Fruit fly (Drosophila melanogaster): ENCODE measurements around the gene CG7290.

Gene CG7290

dm6 chr3L:20221412-20221864, 15.6 kb upstream of the CG7290 start, which contains the start of gene CG17145 (continued):
- TF ChIP-seq chif (GFP tag; optimal IDR thresholded peaks at IDR 0.05), result no peak
- no peak for TF ChIP-seq CG2875 (GFP tag; optimal IDR thresholded peaks at IDR 0.05)
- TF ChIP-seq CG4617 (GFP tag; optimal IDR thresholded peaks at IDR 0.05; ENCODE audit: borderline replicate concordance), result no peak
- peak; percentile 39 for TF ChIP-seq CG17385 (GFP tag; optimal IDR thresholded peaks at IDR 0.05)
- no peak for TF ChIP-seq da (GFP tag; optimal IDR thresholded peaks at IDR 0.05)
- TF ChIP-seq CoRest (tag; optimal IDR thresholded peaks at IDR 0.05), result peak; percentile 52
- TF ChIP-seq CG42726 (GFP tag; IDR thresholded peaks at IDR 0.05; ENCODE audit: partially characterized antibody), result no peak
- no peak for TF ChIP-seq lola (GFP tag; optimal IDR thresholded peaks at IDR 0.05)
- TF ChIP-seq Sox100B (GFP tag; optimal IDR thresholded peaks at IDR 0.05), result no peak
- TF ChIP-seq shn (GFP tag; optimal IDR thresholded peaks at IDR 0.05), result no peak
- no peak for TF ChIP-seq z (GFP tag; IDR thresholded peaks at IDR 0.05)
- TF ChIP-seq stwl (tag; optimal IDR thresholded peaks at IDR 0.05), result no peak
- no peak for TF ChIP-seq CG13123 (GFP tag; optimal IDR thresholded peaks at IDR 0.05)
- no peak for TF ChIP-seq CG2199 (GFP tag; IDR thresholded peaks at IDR 0.05)
- no peak for TF ChIP-seq odd (GFP tag; optimal IDR thresholded peaks at IDR 0.05)
- TF ChIP-seq CG15269 (tag; optimal IDR thresholded peaks at IDR 0.05), result peak; percentile 55
- TF ChIP-seq Xrp1 (GFP tag; IDR thresholded peaks at IDR 0.05), result no peak
- TF ChIP-seq CG3407 (GFP tag; optimal IDR thresholded peaks at IDR 0.05), result no peak
- TF ChIP-seq CG5953 (GFP tag; IDR thresholded peaks at IDR 0.05), result no peak
- TF ChIP-seq CG10959 (GFP tag; IDR thresholded peaks at IDR 0.05), result no peak
- no peak for TF ChIP-seq CG17328 (GFP tag; IDR thresholded peaks at IDR 0.05)
- no peak for TF ChIP-seq lbe (GFP tag; optimal IDR thresholded peaks at IDR 0.05)
- TF ChIP-seq CG9727 (GFP tag; optimal IDR thresholded peaks at IDR 0.05), result peak; percentile 7
- no peak for TF ChIP-seq CG31365 (tag; optimal IDR thresholded peaks at IDR 0.05)
- TF ChIP-seq CG1647 (GFP tag; optimal IDR thresholded peaks at IDR 0.05), result no peak
- no peak for TF ChIP-seq her (GFP tag; optimal IDR thresholded peaks at IDR 0.05)
- TF ChIP-seq Atf3 (GFP tag; optimal IDR thresholded peaks at IDR 0.05), result no peak
- TF ChIP-seq otp (GFP tag; IDR thresholded peaks at IDR 0.05), result no peak
- peak; percentile 60 for TF ChIP-seq gem (tag; optimal IDR thresholded peaks at IDR 0.05)
- TF ChIP-seq CG6254 (GFP tag; optimal IDR thresholded peaks at IDR 0.05), result no peak
- peak; percentile 64 for TF ChIP-seq grau (tag; optimal IDR thresholded peaks at IDR 0.05)
- no peak for TF ChIP-seq CG17802 (tag; optimal IDR thresholded peaks at IDR 0.05)
- no peak for TF ChIP-seq CG5245 (GFP tag; optimal IDR thresholded peaks at IDR 0.05)
- no peak for TF ChIP-seq CG8388 (GFP tag; optimal IDR thresholded peaks at IDR 0.05)
- no peak for TF ChIP-seq CG17912 (GFP tag; optimal IDR thresholded peaks at IDR 0.05)
- TF ChIP-seq CG6272 (GFP tag; IDR thresholded peaks at IDR 0.05), result no peak
- TF ChIP-seq Asciz (GFP tag; optimal IDR thresholded peaks at IDR 0.05), result no peak
- no peak for TF ChIP-seq tna (GFP tag; IDR thresholded peaks at IDR 0.05; ENCODE audit: partially characterized antibody)
- no peak for TF ChIP-seq Nf-YB (GFP tag; optimal IDR thresholded peaks at IDR 0.05)
- peak; percentile 7 for TF ChIP-seq fd3F (GFP tag; optimal IDR thresholded peaks at IDR 0.05)
- no peak for TF ChIP-seq CG2116 (GFP tag; optimal IDR thresholded peaks at IDR 0.05)
- no peak for TF ChIP-seq CG3995 (GFP tag; optimal IDR thresholded peaks at IDR 0.05)
- TF ChIP-seq Bteb2 (GFP tag; optimal IDR thresholded peaks at IDR 0.05), result no peak
- no peak for TF ChIP-seq Elba2 (GFP tag; optimal IDR thresholded peaks at IDR 0.05)
- TF ChIP-seq tll (GFP tag; optimal IDR thresholded peaks at IDR 0.05), result no peak
- no peak for TF ChIP-seq Myb (GFP tag; optimal IDR thresholded peaks at IDR 0.05)
- TF ChIP-seq gt (GFP tag; IDR thresholded peaks at IDR 0.05), result no peak
- no peak for TF ChIP-seq seq (GFP tag; IDR thresholded peaks at IDR 0.05)
- TF ChIP-seq CG9932 (GFP tag; IDR thresholded peaks at IDR 0.05), result no peak
- no peak for TF ChIP-seq Lhr (GFP tag; optimal IDR thresholded peaks at IDR 0.05)
- no peak for TF ChIP-seq CG18011 (GFP tag; optimal IDR thresholded peaks at IDR 0.05)

Data from whole organism, embryonic.